Fruit fly (Drosophila melanogaster) whole organism, embryonic: ENCODE measurements around the gene CG13454.

Source experiments
- Ada2b ChIP-seq: fragments of 200-800 bp; sonication (Bioruptor generic); IDR thresholded peaks from 2 replicates; pipeline ENCODE4 v1.3.6; 2022; ENCODE audit warnings: missing biosample characterization, missing genetic modification characterization
- Adf1 ChIP-seq: fragments of 200-800 bp; sonication (Bioruptor generic); IDR thresholded peaks from 2 replicates; pipeline ENCODE4 v1.3.6; 2022; ENCODE audit warnings: missing biosample characterization, missing genetic modification characterization
- BtbVII ChIP-seq: fragments of 200-800 bp; sonication (Bioruptor generic); optimal IDR thresholded peaks from 3 replicates; lab custom pipeline; 2017; ENCODE audit warnings: missing biosample characterization, mild to moderate bottlenecking, missing genetic modification characterization
- CG12942 ChIP-seq: fragments of 200-800 bp; sonication (Bioruptor generic); optimal IDR thresholded peaks from 3 replicates; lab custom pipeline; 2016; ENCODE audit warnings: missing biosample characterization, missing genetic modification characterization
- CG13287 ChIP-seq: fragments of 200-800 bp; sonication (Bioruptor generic); IDR thresholded peaks from 2 replicates; pipeline ENCODE4 v1.3.6; 2022; ENCODE audit warnings: missing biosample characterization, missing genetic modification characterization; ENCODE audit not compliant: partially characterized antibody
- CG14014 ChIP-seq: fragments of 200-800 bp; sonication (Bioruptor generic); IDR thresholded peaks from 2 replicates; pipeline ENCODE4 v1.3.6; 2022; ENCODE audit warnings: missing biosample characterization, missing genetic modification characterization
- CG15696 ChIP-seq: fragments of 200-800 bp; sonication (Bioruptor generic); optimal IDR thresholded peaks from 2 replicates; lab custom pipeline; 2019; ENCODE audit warnings: missing biosample characterization, mild to moderate bottlenecking, missing genetic modification characterization, moderate library complexity
- CG1647 ChIP-seq: fragments of 200-800 bp; sonication (Bioruptor generic); optimal IDR thresholded peaks from 3 replicates; lab custom pipeline; 2016; ENCODE audit warnings: missing biosample characterization, missing genetic modification characterization
- CG16813 ChIP-seq: fragments of 200-800 bp; sonication (Bioruptor generic); IDR thresholded peaks from 3 replicates; pipeline ENCODE4 v1.3.6; 2022; ENCODE audit warnings: missing biosample characterization, missing genetic modification characterization; ENCODE audit not compliant: partially characterized antibody
- CG3407 ChIP-seq: fragments of 200-800 bp; sonication (Bioruptor generic); optimal IDR thresholded peaks from 2 replicates; lab custom pipeline; 2018; ENCODE audit warnings: missing biosample characterization, mild to moderate bottlenecking, missing genetic modification characterization
- CG4328 ChIP-seq: fragments of 200-800 bp; sonication (Bioruptor generic); optimal IDR thresholded peaks from 3 replicates; lab custom pipeline; 2017; ENCODE audit warnings: missing biosample characterization, missing genetic modification reagents, missing genetic modification characterization
- CG4404 ChIP-seq: fragments of 200-800 bp; sonication (Bioruptor generic); IDR thresholded peaks from 2 replicates; pipeline ENCODE4 v1.3.6; 2022; ENCODE audit warnings: missing biosample characterization, missing genetic modification characterization
- CG4820 ChIP-seq: fragments of 200-800 bp; sonication (Bioruptor generic); optimal IDR thresholded peaks from 3 replicates; lab custom pipeline; 2016; ENCODE audit warnings: missing biosample characterization, missing genetic modification characterization
- CG4854 ChIP-seq: fragments of 200-800 bp; sonication (Bioruptor generic); optimal IDR thresholded peaks from 2 replicates; lab custom pipeline; 2016; ENCODE audit warnings: missing biosample characterization, missing genetic modification characterization, inconsistent platforms
- CG6813 ChIP-seq: fragments of 200-800 bp; sonication (Bioruptor generic); optimal IDR thresholded peaks from 2 replicates; lab custom pipeline; 2017; ENCODE audit warnings: missing biosample characterization, missing genetic modification characterization, mild to moderate bottlenecking, moderate library complexity, missing genetic modification reagents
- CG7745 ChIP-seq: fragments of 200-800 bp; sonication (Bioruptor generic); optimal IDR thresholded peaks from 2 replicates; lab custom pipeline; 2018; ENCODE audit warnings: missing biosample characterization, mild to moderate bottlenecking, missing genetic modification characterization, moderate library complexity
- CG9797 ChIP-seq: fragments of 200-800 bp; sonication (Bioruptor generic); optimal IDR thresholded peaks from 3 replicates; lab custom pipeline; 2018; ENCODE audit warnings: missing biosample characterization, mild to moderate bottlenecking, missing genetic modification characterization
- CkIIα-i1 ChIP-seq: fragments of 200-800 bp; sonication (Bioruptor generic); IDR thresholded peaks from 2 replicates; pipeline ENCODE4 v1.3.6; 2022; ENCODE audit warnings: missing biosample characterization, missing genetic modification characterization
- D19B ChIP-seq: fragments of 200-800 bp; sonication (Bioruptor generic); optimal IDR thresholded peaks from 2 replicates; lab custom pipeline; 2017; ENCODE audit warnings: missing biosample characterization, mild to moderate bottlenecking, missing genetic modification characterization
- Dip3 ChIP-seq: fragments of 200-800 bp; sonication (Bioruptor generic); optimal IDR thresholded peaks from 3 replicates; lab custom pipeline; 2016; ENCODE audit warnings: missing biosample characterization, missing genetic modification characterization
- Ets65A ChIP-seq: fragments of 200-800 bp; sonication (Bioruptor generic); peaks from one replicate; lab custom pipeline; 2016; ENCODE audit warnings: missing biosample characterization, missing genetic modification characterization
- HHEX ChIP-seq: fragments of 200-800 bp; sonication (Bioruptor generic); optimal IDR thresholded peaks from 3 replicates; lab custom pipeline; 2017; ENCODE audit warnings: missing biosample characterization, mild to moderate bottlenecking, missing genetic modification characterization, missing genetic modification reagents
- Lhr ChIP-seq: fragments of 200-800 bp; sonication (Bioruptor generic); optimal IDR thresholded peaks from 3 replicates; lab custom pipeline; 2017; ENCODE audit warnings: mild to moderate bottlenecking, missing biosample characterization, missing genetic modification reagents, missing genetic modification characterization
- Lpt ChIP-seq: fragments of >200 bp; optimal IDR thresholded peaks from 2 replicates; lab custom pipeline; 2018; ENCODE audit warnings: missing biosample characterization, missing genetic modification characterization
- Optix ChIP-seq: fragments of 200-800 bp; sonication (Bioruptor generic); IDR thresholded peaks from 3 replicates; pipeline ENCODE4 v1.3.6; 2022; ENCODE audit warnings: missing biosample characterization, missing genetic modification characterization
- PHDP ChIP-seq: fragments of 200-800 bp; sonication (Bioruptor generic); optimal IDR thresholded peaks from 3 replicates; lab custom pipeline; 2018; ENCODE audit warnings: missing biosample characterization, mild to moderate bottlenecking, missing genetic modification characterization, moderate library complexity
- Rfx ChIP-seq: fragments of 200-800 bp; sonication (Bioruptor generic); IDR thresholded peaks from 2 replicates; pipeline ENCODE4 v1.3.6; 2022; ENCODE audit warnings: missing biosample characterization, missing genetic modification characterization
- Scr ChIP-seq: fragments of 200-800 bp; sonication (Bioruptor generic); IDR thresholded peaks from 2 replicates; pipeline ENCODE4 v1.3.6; 2022; ENCODE audit warnings: missing biosample characterization, missing genetic modification characterization; ENCODE audit not compliant: partially characterized antibody
- Stat92E ChIP-seq, 3 experiments: fragments of >200 bp in 2 of 3; fragments of 200-800 bp in 1 of 3; sonication (Bioruptor generic) in 1 of 3; optimal IDR thresholded peaks; 2 replicates each; lab custom pipeline; 2017 to 2019; ENCODE audit warnings: missing biosample characterization in 3 of 3, missing genetic modification characterization in 3 of 3, mild to moderate bottlenecking in 1 of 3, moderate library complexity in 1 of 3
- al ChIP-seq: fragments of 200-800 bp; sonication (Bioruptor generic); IDR thresholded peaks from 2 replicates; pipeline ENCODE4 v1.3.6; 2022; ENCODE audit warnings: missing biosample characterization, missing genetic modification characterization
- az2 ChIP-seq: fragments of 200-800 bp; sonication (Bioruptor generic); optimal IDR thresholded peaks from 3 replicates; lab custom pipeline; 2016; ENCODE audit warnings: missing biosample characterization, missing genetic modification characterization
- cad ChIP-seq: fragments of >200 bp; optimal IDR thresholded peaks from 2 replicates; lab custom pipeline; 2017; ENCODE audit warnings: missing biosample characterization, missing genetic modification characterization
- chinmo ChIP-seq: fragments of 200-800 bp; sonication (Bioruptor generic); IDR thresholded peaks from 4 replicates; pipeline ENCODE4 v1.3.6; 2022; ENCODE audit warnings: missing biosample characterization, missing genetic modification characterization; ENCODE audit not compliant: partially characterized antibody
- dm ChIP-seq: fragments of 200-800 bp; sonication (Bioruptor generic); optimal IDR thresholded peaks from 3 replicates; lab custom pipeline; 2016; ENCODE audit warnings: missing biosample characterization, missing genetic modification characterization
- eve ChIP-seq, 2 experiments: fragments of >200 bp; optimal IDR thresholded peaks; 2 replicates each; lab custom pipeline; 2017; ENCODE audit warnings: missing biosample characterization in 2 of 2, missing genetic modification characterization in 2 of 2
- fu2 ChIP-seq: fragments of 200-800 bp; sonication (Bioruptor generic); optimal IDR thresholded peaks from 2 replicates; lab custom pipeline; 2016; ENCODE audit warnings: missing biosample characterization, missing genetic modification characterization
- gfzf ChIP-seq: fragments of 200-800 bp; sonication (Bioruptor generic); optimal IDR thresholded peaks from 2 replicates; lab custom pipeline; 2016; ENCODE audit warnings: missing biosample characterization, mild to moderate bottlenecking, missing genetic modification characterization, moderate library complexity
- lab ChIP-seq: fragments of 200-800 bp; sonication (Bioruptor generic); optimal IDR thresholded peaks from 3 replicates; lab custom pipeline; 2017; ENCODE audit warnings: missing biosample characterization, missing genetic modification characterization, mild to moderate bottlenecking, moderate library complexity, missing genetic modification reagents
- lmd ChIP-seq: fragments of 200-800 bp; sonication (Bioruptor generic); IDR thresholded peaks from 2 replicates; pipeline ENCODE4 v1.3.6; 2022; ENCODE audit warnings: missing biosample characterization, missing genetic modification characterization
- onecut ChIP-seq: fragments of 200-800 bp; sonication (Bioruptor generic); IDR thresholded peaks from 2 replicates; pipeline ENCODE4 v1.3.6; 2022; ENCODE audit warnings: missing biosample characterization, missing genetic modification characterization
- pan ChIP-seq, 4 experiments: fragments of >200 bp in 3 of 4; fragments of 200-800 bp in 1 of 4; sonication (Bioruptor generic) in 1 of 4; optimal IDR thresholded peaks in 3 of 4; IDR thresholded peaks in 1 of 4; 2 replicates each; pipeline versions ENCODE4 v1.3.6 to Lab custom; 2017 to 2022; ENCODE audit warnings: missing biosample characterization in 2 of 4, missing genetic modification characterization in 2 of 4, mixed read lengths in 1 of 4
- pb ChIP-seq: fragments of 200-800 bp; sonication (Bioruptor generic); optimal IDR thresholded peaks from 3 replicates; lab custom pipeline; 2016; ENCODE audit warnings: missing biosample characterization, missing genetic modification characterization
- prd ChIP-seq, 3 experiments: fragments of >200 bp in 2 of 3; fragments of 200-800 bp in 1 of 3; sonication (Bioruptor generic) in 1 of 3; optimal IDR thresholded peaks in 2 of 3; IDR thresholded peaks in 1 of 3; 2 replicates in 2 of 3; 3 replicates in 1 of 3; pipeline versions ENCODE4 v1.3.6 to Lab custom; 2017 to 2022; ENCODE audit warnings: missing biosample characterization in 1 of 3, missing genetic modification characterization in 1 of 3
- pros ChIP-seq: fragments of 200-800 bp; sonication (Bioruptor generic); optimal IDR thresholded peaks from 3 replicates; lab custom pipeline; 2019; ENCODE audit warnings: missing biosample characterization, mild to moderate bottlenecking, missing genetic modification characterization, moderate library complexity
- psq ChIP-seq: fragments of 200-800 bp; sonication (Bioruptor generic); optimal IDR thresholded peaks from 2 replicates; lab custom pipeline; 2017; ENCODE audit warnings: missing biosample characterization, missing genetic modification characterization
- toy ChIP-seq: fragments of 200-800 bp; sonication (Bioruptor generic); IDR thresholded peaks from 2 replicates; pipeline ENCODE4 v1.3.6; 2022; ENCODE audit warnings: missing biosample characterization, missing genetic modification characterization
- tx ChIP-seq: fragments of 200-800 bp; sonication (Bioruptor generic); optimal IDR thresholded peaks from 2 replicates; lab custom pipeline; 2016; ENCODE audit warnings: missing biosample characterization, missing genetic modification characterization

The CG13454 gene

DNA sequence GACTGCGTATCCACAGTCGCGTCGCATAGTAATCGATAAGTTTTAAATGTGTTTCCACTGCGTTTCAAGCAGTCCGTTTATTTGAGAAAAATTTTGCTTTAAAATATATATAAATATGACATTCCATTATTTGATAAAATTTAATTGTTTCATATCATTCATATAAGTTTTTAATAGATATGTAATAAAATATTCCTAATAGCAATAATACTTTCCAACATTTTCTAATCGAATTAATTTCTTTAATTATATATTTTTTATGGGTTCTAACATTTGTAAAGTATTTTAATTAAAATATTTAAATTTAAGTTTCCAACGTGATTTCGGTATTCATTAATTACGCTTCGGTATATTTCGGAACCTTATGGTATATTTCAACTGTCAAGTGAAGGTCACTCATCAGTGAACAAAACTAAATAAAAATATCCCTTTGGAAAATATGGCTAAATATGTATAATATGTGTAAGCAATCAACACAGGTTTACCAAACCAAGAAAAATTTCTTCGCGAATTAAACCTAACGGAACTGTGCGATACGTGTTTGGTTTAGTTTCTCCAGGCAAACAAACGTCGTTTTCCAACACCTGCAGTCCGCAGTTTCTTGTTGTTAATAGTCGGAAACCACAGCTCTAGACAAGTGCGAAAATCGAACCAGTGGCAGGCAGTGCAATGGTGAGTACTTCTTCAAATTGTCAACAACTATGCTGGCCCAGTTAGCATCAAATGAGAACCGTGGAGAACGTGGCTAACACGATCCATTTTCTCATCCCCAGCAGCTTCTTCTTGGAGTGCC is 46.4 kb upstream of the CG13454 start, which contains the start of the genes CG7739 and SCCRO (continued):
- TF ChIP-seq CG15696 (tag; lab: Kevin White, UChicago) (peak; percentile 43), CG12942 (GFP tag; lab: Kevin White, UChicago) (peak; percentile 63), lab (no peak), az2 (GFP tag; lab: Kevin White, UChicago) (peak; percentile 15), CG7745 (tag; lab: Kevin White, UChicago) (no peak), toy (0 out of 2 replicates have a peak, but pooled peaks have one; percentile 27), CG9797 (GFP tag; lab: Kevin White, UChicago) (peak; percentile 49), CkIIα-i1 (GFP tag; lab: Robert Waterston, UW) (no peak), Ets65A (peak; percentile 92), PHDP (peak; percentile 64), CG13287 (GFP tag; lab: Robert Waterston, UW) (peak; percentile 76), chinmo (0 out of 4 replicates have a peak, but pooled peaks have one; percentile 46), CG3407 (GFP tag; lab: Kevin White, UChicago) (no peak), eve (GFP tag; optimal IDR thresholded peaks at IDR 0.05; lab: Kevin White, UChicago) (no peak), Lhr (GFP tag; lab: Kevin White, UChicago) (no peak), Lpt (GFP tag; lab: Kevin White, UChicago) (no peak), CG14014 (peak; percentile 76; the same call in 1 of the 2 replicates), dm (GFP tag; lab: Kevin White, UChicago) (peak; percentile 12), tx (no peak), pros (no peak), Optix (GFP tag; lab: Robert Waterston, UW) (peak; percentile 67; the same call in 2 of the 3 replicates), CG4854 (no peak), Rfx (GFP tag; lab: Robert Waterston, UW) (peak; percentile 77), psq (peak; percentile 50), HHEX (GFP tag; lab: Kevin White, UChicago) (no peak), prd (optimal IDR thresholded peaks at IDR 0.05; lab: Kevin White, UChicago) (no peak), prd (GFP tag; IDR thresholded peaks at IDR 0.05; lab: Robert Waterston, UW) (peak; percentile 51; the same call in 1 of the 3 replicates), CG1647 (GFP tag; lab: Kevin White, UChicago) (peak; percentile 7), Stat92E (GFP tag; optimal IDR thresholded peaks at IDR 0.05; lab: Kevin White, UChicago) (no peak), onecut (GFP tag; lab: Robert Waterston, UW) (no peak), fu2 (GFP tag; lab: Kevin White, UChicago) (peak; percentile 14), CG6813 (GFP tag; lab: Kevin White, UChicago) (no peak), Dip3 (GFP tag; lab: Kevin White, UChicago) (peak; percentile 30), gfzf (peak; percentile 66), BtbVII (GFP tag; lab: Kevin White, UChicago) (no peak), CG16813 (peak; percentile 47; the same call in 2 of the 3 replicates), CG4404 (peak; percentile 37; the same call in 1 of the 2 replicates), Adf1 (GFP tag; lab: Robert Waterston, UW) (peak; percentile 47), pb (GFP tag; lab: Kevin White, UChicago) (no peak), al (GFP tag; lab: Robert Waterston, UW) (peak; percentile 50; the same call in 1 of the 2 replicates), CG4328 (GFP tag; lab: Kevin White, UChicago) (peak; percentile 0), pan (optimal IDR thresholded peaks at IDR 0.05; lab: Kevin White, UChicago) (no peak), pan (GFP tag; optimal IDR thresholded peaks at IDR 0.05 in 1 of 2, IDR thresholded peaks at IDR 0.05 in 1 of 2) (peak in 1 of 2 experiments; percentile 85), Scr (GFP tag; lab: Robert Waterston, UW) (peak; percentile 66), D19B (GFP tag; lab: Kevin White, UChicago) (no peak), Ada2b (GFP tag; lab: Robert Waterston, UW) (peak; percentile 69), cad (GFP tag; lab: Kevin White, UChicago) (no peak), lmd (peak; percentile 61; the same call in 1 of the 2 replicates), CG4820 (GFP tag; lab: Kevin White, UChicago) (peak; percentile 5)
